Worm (Caenorhabditis elegans) whole organism, L2 larva: ENCODE data around the gene W07A12.4.

Experiments
- F13H6.1 ChIP-seq: sonication (generic microtip); optimal IDR thresholded peaks from 2 replicates; lab custom pipeline; 2016; ENCODE audit warnings: missing genetic modification characterization, missing compliant biosample characterization
- alr-1 ChIP-seq: fragments of 150-350 bp; optimal IDR thresholded peaks from 2 replicates; lab custom pipeline; 2014; ENCODE audit warnings: missing biosample characterization, missing genetic modification characterization
- aly-2 ChIP-seq: fragments of 150-350 bp; optimal IDR thresholded peaks from 2 replicates; lab custom pipeline; 2014; ENCODE audit warnings: missing biosample characterization, missing genetic modification characterization
- ama-1 ChIP-seq: fragments of 150-350 bp; optimal IDR thresholded peaks from 2 replicates; lab custom pipeline; 2018; ENCODE audit warnings: inconsistent platforms
- ceh-82 ChIP-seq: fragments of 150-350 bp; optimal IDR thresholded peaks from 2 replicates; lab custom pipeline; 2014; ENCODE audit warnings: missing biosample characterization, missing genetic modification characterization
- egl-27 ChIP-seq: sonication (generic microtip); optimal IDR thresholded peaks from 3 replicates; lab custom pipeline; 2017; ENCODE audit warnings: missing biosample characterization, missing genetic modification reagents, missing genetic modification characterization
- elt-3 ChIP-seq: sonication (generic microtip); optimal IDR thresholded peaks from 2 replicates; lab custom pipeline; 2017; ENCODE audit warnings: missing biosample characterization, missing genetic modification characterization
- lin-11 ChIP-seq: fragments of 150-350 bp; sonication (generic microtip); optimal IDR thresholded peaks from 2 replicates; lab custom pipeline; 2014; ENCODE audit warnings: missing biosample characterization, missing genetic modification characterization, inconsistent platforms, mixed read lengths
- lin-39 ChIP-seq: fragments of 150-350 bp; optimal IDR thresholded peaks from 2 replicates; lab custom pipeline; 2014; ENCODE audit warnings: missing biosample characterization, missing genetic modification reagents, missing genetic modification characterization
- lsy-2 ChIP-seq, 2 experiments: fragments of 150-350 bp in 1 of 2; sonication (generic microtip) in 1 of 2; optimal IDR thresholded peaks; 2 replicates each; lab custom pipeline; 2014 to 2017; ENCODE audit warnings: missing biosample characterization in 2 of 2, missing genetic modification characterization in 2 of 2
- nhr-77 ChIP-seq: fragments of 150-350 bp; optimal IDR thresholded peaks from 2 replicates; lab custom pipeline; 2014; ENCODE audit warnings: missing biosample characterization, missing genetic modification characterization
- snpc-4 ChIP-seq: fragments of 150-350 bp; optimal IDR thresholded peaks from 2 replicates; lab custom pipeline; 2014; ENCODE audit warnings: missing biosample characterization, missing genetic modification characterization
- unc-39 ChIP-seq: fragments of 150-350 bp; optimal IDR thresholded peaks from 2 replicates; lab custom pipeline; 2014; ENCODE audit warnings: missing biosample characterization, missing genetic modification characterization
- unc-62 ChIP-seq: fragments of 150-350 bp; optimal IDR thresholded peaks from 2 replicates; lab custom pipeline; 2014; ENCODE audit warnings: missing biosample characterization, missing genetic modification reagents, missing genetic modification characterization

DNA sequence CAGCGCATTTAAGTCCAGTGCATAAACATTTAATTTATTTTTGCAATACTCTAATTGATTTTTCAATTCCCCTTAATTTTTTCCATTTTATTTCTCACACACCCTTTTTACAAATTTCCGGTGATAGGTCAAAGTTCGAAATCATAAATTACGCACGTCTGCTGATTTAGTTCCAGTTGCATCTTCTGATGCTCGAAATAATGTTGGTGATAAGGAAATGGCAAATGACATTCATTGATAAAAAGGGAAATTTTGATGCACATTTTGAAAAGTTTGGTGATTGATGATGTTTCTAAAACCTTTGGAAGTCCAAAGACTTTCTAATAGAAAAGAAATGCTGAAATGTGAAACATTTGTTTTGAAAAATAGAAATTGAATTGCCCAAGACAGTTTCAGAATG, 11.1 kb downstream of the W07A12.4 start:
- no peak for TF ChIP-seq egl-27
- TF ChIP-seq snpc-4 (tag; lab: Kevin White, UChicago): no peak
- TF ChIP-seq lin-11: no peak
- no peak for TF ChIP-seq ama-1 (lab: Kevin White, UChicago)
- TF ChIP-seq F13H6.1 (tag; lab: Kevin White, UChicago): no peak
- TF ChIP-seq aly-2: no peak
- TF ChIP-seq alr-1: no peak
- no peak for TF ChIP-seq elt-3 (tag; lab: Kevin White, UChicago)
- no peak for TF ChIP-seq ceh-82 (tag; lab: Kevin White, UChicago)
- TF ChIP-seq nhr-77 (tag; lab: Kevin White, UChicago): no peak
- TF ChIP-seq lin-39 (tag; lab: Kevin White, UChicago): no peak
- no peak for TF ChIP-seq lsy-2 (tag; optimal IDR thresholded peaks at IDR 0.05; lab: Kevin White, UChicago)
- TF ChIP-seq unc-39 (tag; lab: Kevin White, UChicago): no peak
- TF ChIP-seq unc-62 (GFP tag; lab: Kevin White, UChicago): no peak
